Worm (Caenorhabditis elegans): ENCODE results near the gene C47E12.10.

C47E12.10 gene

DNA sequence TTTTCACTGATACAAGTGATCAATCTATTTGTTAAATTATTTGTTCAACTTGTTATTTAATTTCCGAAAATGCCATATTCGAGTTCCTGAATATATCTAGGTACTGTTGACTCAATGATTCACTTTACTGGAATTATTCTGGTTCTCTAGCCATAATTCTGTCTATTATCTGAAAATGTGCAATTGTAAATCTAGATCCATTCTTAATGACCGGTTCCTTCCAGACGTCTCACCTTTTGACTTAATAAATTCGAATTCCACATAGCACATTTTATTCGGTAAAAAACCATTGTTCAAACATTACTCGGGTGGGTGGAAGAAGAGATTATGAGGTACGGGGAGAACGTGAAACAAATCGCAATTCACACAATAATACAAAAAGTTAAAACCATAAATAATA, 16.8 kb downstream of the C47E12.10 start:
- TF ChIP-seq unc-62 (GFP tag; optimal IDR thresholded peaks at IDR 0.05), result no peak

DNA sequence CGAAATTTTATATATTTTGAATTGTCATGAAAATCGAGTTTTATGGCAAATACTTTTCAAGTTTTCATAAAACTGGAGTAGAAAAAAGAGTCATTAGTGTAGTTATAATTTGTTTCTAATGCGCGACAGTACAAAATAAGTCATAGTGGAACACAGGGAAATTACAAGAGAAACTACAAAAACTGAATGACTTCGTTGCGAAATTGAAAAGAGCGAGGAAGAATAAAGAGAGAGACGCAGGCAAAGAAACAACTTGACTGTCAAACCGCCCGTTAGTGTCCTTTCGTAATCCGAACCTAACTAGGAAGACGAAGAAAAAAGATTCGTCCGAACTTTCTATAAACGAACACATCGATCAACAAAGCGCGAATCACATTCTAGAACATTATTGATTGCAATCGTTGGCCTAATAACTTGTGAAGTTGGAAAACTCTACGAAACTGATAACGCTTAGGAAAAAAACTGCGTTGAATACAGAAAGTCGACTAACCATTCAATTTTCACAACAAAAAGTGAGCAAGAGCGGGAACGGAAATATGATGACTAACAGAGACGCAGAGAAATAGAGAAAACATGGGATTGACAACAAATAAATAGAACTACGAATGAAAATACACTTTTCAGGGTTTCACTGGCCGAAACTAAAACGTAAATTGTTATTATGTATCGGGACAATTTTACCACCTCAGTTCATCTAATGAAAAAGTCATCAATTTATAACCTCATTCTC, 21.0 kb downstream of the C47E12.10 start:
- no peak for TF ChIP-seq unc-62 (GFP tag; optimal IDR thresholded peaks at IDR 0.05)

DNA sequence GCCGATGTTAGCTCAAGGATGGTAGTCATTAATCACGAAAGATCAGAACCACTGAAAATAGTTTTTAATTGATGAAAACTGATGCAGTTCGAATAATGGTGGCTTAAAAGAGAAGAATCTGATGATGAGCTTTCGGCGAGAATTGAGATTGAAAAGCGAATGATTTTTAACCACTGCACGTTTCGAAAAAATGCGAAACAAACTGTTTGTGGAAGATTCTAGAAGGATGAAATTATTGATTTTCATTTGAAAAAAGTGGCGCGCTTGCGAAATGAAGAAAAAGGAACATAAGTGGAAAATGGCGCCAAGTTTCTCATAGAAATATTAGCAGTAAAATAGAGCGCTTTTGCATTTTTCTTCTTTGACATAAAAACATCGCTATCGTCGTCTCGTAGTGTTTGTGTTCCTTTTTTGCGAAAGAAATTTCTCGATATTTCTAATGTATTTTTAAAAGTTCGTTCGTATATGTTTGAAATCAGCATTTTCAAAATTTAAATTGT, 22.3 kb downstream of the C47E12.10 start, which contains the start of gene uba-1:
Gene uba-1, minus strand, starts transcription at position 51 of the 500 bp plus-strand sequence.
- TF ChIP-seq unc-62 (GFP tag; optimal IDR thresholded peaks at IDR 0.05), result no peak

DNA sequence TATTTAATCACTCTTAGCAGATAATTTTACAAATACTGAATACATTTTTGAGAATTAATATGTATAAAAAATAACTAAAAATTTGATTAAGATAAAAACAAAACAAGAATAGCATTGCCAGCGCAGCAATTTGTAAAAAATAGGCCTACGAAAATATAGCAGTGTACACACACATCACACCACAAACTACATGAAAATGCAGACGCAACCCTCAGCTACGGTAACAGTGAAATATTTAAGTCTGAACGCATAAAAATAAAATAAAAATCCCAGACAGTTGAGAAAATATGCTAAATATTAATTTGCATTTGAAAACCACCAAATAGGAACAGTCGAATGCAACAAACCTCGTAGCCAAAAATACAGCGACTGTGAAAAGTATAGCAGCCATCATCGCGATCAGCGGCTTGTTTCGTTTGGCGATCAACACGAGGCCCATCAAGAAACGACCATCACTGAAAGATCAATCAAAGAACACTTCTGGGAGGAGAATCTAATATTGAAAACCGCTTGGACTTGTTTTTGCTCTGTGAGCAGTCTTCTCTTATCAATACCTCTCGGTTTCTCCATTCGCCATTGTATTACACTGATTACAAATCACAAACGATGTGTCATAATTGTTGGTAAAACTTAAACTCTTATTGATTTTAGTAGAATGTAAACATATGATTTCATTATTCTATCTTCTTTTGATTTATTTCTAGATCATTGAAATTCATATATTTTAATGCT, 26.1 kb downstream of the C47E12.10 start, which contains the start of gene pyp-1:
Gene pyp-1, minus strand, starts transcription at position 439 of the 732 bp plus-strand sequence.
- TF ChIP-seq unc-62 (GFP tag; optimal IDR thresholded peaks at IDR 0.05), result no peak

DNA sequence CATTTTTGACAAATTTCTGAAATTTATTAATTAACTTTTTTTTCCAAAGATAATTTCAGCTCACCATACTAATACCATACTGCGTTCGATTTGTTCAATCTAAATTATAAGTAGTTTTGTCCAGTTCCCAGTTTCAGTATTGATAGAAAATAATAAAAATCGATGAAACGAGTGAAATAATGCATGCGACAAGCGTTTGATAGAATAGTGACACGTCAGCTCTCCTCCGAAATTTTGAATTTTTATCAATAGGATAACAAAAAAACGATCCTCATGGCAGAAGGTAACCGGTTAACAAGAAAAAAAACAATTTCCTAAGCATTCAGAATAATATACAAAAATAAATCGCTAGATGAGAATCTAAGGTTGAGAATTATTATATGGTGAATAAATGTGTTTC, 29.1 kb downstream of the C47E12.10 start, which contains the start of gene C47E12.3:
Gene C47E12.3, minus strand, starts transcription at position 101 of the 400 bp plus-strand sequence.
- TF ChIP-seq unc-62 (GFP tag; optimal IDR thresholded peaks at IDR 0.05), result no peak

DNA sequence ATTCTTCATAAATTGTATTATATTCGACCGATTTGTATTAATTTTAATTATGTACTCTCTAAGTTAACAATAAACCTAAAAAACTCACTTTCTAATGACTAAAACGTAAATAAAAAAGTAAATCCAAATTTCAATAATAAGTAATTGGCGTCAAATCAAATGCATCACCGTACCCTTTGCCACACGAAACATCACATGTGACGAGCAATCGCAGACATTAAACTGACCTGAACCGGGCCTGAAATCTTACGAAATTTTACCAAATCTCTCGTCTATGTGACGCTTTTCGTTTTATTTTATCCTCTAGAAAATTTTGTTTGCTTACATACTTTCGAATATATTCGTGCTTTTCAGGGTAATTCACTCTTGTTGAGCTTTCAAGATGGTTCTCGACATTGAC, 30.8 kb downstream of the C47E12.10 start, which contains the start of the genes C47E12.2 and sars-1:
Gene C47E12.2, minus strand, starts transcription at position 131 of the 400 bp plus-strand sequence.
Gene sars-1, plus strand, starts transcription at position 355 of the 400 bp plus-strand sequence.
- no peak for TF ChIP-seq unc-62 (GFP tag; optimal IDR thresholded peaks at IDR 0.05)

DNA sequence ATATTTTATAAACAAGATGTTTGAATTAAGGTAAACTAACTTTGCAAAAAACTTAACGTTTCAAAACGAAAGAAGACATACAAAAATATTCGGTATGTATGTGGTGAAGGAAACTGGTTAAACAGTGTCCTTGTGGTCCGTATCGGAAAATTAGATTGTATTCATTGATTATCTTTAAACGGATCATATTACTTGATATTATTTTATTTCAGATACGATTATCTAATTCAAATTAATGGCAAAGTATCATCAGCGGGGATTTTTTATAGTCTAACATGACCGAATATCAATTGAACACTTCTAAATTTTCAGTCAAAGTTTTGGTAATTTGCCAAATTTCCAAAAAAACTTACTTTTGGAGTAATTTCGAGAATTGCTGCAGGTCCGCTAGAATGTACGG, 34.2 kb downstream of the C47E12.10 start, which contains the start of gene C47E12.13:
Gene C47E12.13, minus strand, starts transcription at position 101 of the 400 bp plus-strand sequence.
- no peak for TF ChIP-seq unc-62 (GFP tag; optimal IDR thresholded peaks at IDR 0.05)

DNA sequence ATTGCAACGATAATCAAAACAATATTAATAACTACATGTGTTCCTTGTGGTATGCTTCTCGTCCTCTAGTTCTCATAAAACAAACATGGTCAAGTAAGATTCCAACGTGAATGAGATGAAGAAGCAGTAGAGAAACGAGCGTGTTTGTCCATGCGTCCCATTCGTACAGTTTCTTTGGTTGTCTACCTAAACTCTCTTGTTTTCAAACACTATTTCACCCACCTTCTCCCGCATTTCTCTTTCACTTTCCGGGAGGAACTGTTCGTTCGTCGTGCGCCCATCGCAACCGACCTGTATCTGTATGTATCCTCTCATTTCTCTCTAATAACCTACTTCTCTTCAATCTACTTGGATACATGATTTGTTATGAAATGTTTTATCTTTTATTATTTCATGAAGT, 35.2 kb downstream of the C47E12.10 start:
- TF ChIP-seq unc-62 (GFP tag; optimal IDR thresholded peaks at IDR 0.05), result no peak

DNA sequence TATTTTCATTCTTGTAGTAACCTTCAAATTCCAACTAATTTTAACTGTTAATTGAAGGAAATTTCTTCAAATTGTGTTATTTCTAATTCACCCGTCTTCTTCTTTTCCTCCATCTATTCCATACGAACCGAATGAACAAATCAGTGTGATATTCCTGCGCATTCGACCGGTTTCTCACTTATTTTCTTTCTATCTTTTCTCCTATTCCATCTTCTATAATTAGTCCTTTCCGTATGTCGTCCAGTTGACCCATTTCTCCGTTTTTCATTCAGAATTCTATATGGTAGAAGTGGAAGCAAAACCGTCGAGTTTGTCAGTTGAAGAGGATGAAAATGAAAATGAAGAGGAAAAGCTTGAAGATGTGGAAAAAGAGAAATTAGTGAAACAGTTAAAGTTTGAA, 36.9 kb downstream of the C47E12.10 start, which contains the start of gene magu-4:
Gene magu-4, plus strand, starts transcription at position 218 of the 400 bp plus-strand sequence.
- no peak for TF ChIP-seq unc-62 (GFP tag; optimal IDR thresholded peaks at IDR 0.05)

DNA sequence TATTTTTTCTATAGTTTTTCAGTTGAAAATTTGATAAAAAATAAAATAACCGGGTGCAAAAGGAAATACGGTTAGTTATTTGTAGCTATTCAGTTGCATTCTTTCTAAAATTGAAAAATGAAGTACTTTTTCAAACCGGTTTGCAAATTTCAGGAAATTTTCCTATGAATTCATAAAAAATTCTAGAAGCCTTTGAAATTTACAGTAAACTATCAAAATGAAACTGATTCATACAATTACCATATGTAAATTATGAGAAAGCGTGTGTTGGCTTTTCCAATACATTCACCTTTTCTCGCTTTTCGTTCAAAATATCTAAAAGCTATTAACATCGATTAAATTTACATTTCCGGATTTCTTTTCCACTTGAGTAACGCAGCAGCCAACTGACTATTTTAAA, 44.4 kb downstream of the C47E12.10 start, which contains the start of gene ent-7:
Gene ent-7, plus strand, starts transcription at position 301 of the 400 bp plus-strand sequence.
- no peak for TF ChIP-seq unc-62 (GFP tag; optimal IDR thresholded peaks at IDR 0.05)

DNA sequence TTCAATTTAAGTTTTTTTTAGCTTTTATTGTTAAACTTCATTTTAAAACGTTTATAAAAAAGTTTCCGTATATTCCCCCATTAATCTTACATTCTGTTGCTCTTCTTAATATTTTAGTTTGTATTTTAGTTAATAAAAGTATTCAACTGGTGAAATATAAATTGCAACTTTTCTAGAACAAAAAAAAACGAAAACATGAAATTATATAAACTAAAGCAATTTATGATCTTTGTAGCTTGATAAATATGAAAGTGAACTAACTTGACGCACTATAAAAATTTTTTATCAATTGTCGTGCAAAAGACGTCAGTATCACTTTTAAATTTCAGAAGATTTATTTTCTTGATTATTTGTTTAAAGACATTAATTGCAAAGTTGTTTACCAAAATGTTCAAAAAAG, 45.0 kb downstream of the C47E12.10 start, which contains the start of gene F44D12.2:
Gene F44D12.2, minus strand, starts transcription at position 101 of the 400 bp plus-strand sequence.
- no peak for TF ChIP-seq unc-62 (GFP tag; optimal IDR thresholded peaks at IDR 0.05)

DNA sequence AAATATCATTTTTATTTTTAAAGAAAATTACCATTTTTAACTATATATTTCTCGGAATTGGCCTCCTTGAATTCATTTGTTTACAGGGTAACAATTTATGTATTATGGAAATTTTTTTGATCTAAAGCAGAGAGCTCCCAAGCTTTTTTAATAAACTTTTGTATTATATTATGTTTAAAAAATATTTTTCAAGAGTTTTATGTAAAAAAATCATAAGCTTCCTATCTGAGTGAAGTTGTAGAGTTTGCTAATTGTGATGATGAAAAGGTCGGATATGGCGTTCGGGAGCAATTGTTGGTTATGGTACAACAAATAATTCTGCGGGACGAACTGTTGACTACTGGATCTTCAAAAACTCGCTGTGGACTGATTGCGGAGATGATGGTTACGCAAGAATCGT, 48.7 kb downstream of the C47E12.10 start, which contains the start of gene F44D12.19:
Gene F44D12.19, plus strand, starts transcription at position 301 of the 400 bp plus-strand sequence.
- TF ChIP-seq unc-62 (GFP tag; optimal IDR thresholded peaks at IDR 0.05), result no peak

DNA sequence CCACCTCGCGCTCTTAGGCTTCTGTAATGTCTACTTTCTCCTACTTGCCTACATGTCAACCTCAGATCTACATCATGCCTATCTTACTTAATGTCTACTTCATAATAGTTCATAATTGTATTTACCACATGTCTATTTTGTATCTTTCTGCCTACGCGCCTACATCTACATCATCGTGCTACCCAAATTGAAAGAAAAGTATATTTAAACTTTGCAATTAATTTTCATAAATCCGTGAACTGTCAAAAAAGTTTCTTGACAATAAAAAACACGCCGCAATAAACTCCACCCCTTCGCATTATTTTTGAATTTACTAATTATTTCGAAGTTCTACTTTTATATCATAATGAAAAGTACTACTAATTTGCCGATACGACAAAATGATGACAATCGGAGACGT, 50.4 kb downstream of the C47E12.10 start, which contains the start of gene F44D12.8:
Gene F44D12.8, plus strand, starts transcription at position 301 of the 400 bp plus-strand sequence.
- TF ChIP-seq unc-62 (GFP tag; optimal IDR thresholded peaks at IDR 0.05), result no peak

Measured in whole organism, dauer.